Worm (Caenorhabditis elegans) whole organism, early embryonic: ENCODE results near the gene hpk-1.

Experiments used
- F13C5.2 ChIP-seq: sonication (generic microtip); optimal IDR thresholded peaks from 2 replicates; lab custom pipeline; 2017; ENCODE audit warnings: mild to moderate bottlenecking, missing genetic modification characterization, inconsistent platforms, missing compliant biosample characterization
- aly-1 ChIP-seq: sonication (generic microtip); optimal IDR thresholded peaks from 2 replicates; lab custom pipeline; 2016; ENCODE audit warnings: missing genetic modification characterization, missing compliant biosample characterization
- ama-1 ChIP-seq: fragments of 150-350 bp; optimal IDR thresholded peaks from 2 replicates; lab custom pipeline; 2014
- hmg-4 ChIP-seq: fragments of 200-800 bp; sonication (Bioruptor generic); optimal IDR thresholded peaks from 2 replicates; lab custom pipeline; 2018; ENCODE audit warnings: mild to moderate bottlenecking, missing genetic modification characterization, missing compliant biosample characterization
- scrt-1 ChIP-seq: fragments of 200-800 bp; sonication (Bioruptor generic); IDR thresholded peaks from 2 replicates; pipeline ENCODE4 v1.3.6; 2022; ENCODE audit warnings: missing genetic modification characterization, missing compliant biosample characterization

DNA sequence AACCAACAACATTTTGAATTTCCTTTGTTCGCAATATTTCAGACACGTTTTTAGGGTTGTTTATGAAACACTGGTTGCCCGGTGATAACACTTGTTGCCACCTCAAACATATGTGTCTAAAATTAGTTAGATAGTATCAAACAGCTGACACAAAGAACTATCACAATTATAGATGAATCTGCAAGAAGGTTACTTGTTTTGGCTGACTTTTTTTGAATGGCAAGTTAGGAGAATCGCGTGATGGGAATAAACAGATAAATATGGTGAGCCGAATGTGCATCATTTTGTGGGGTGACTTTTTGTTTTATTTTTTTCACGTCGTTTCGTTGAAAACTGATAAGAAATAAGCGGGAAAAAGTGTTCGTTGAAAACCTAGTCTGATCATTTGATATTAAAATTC lies 28.0 kb upstream of the hpk-1 start:
- TF ChIP-seq F13C5.2 (tag; lab: Kevin White, UChicago) (no peak), ama-1 (no peak), scrt-1 (no peak), aly-1 (no peak), hmg-4 (no peak)
